Worm (Caenorhabditis elegans) whole organism, L4 larva: ENCODE data around the gene F54H5.5.

Experiments used
- ama-1 ChIP-seq: fragments of 150-350 bp; optimal IDR thresholded peaks from 2 replicates; lab custom pipeline; 2014; ENCODE audit warnings: inconsistent platforms, mixed read lengths
- attf-4 ChIP-seq: sonication (generic microtip); optimal IDR thresholded peaks from 3 replicates; lab custom pipeline; 2017; ENCODE audit warnings: missing biosample characterization, missing genetic modification characterization
- ceh-62 ChIP-seq: sonication (generic microtip); optimal IDR thresholded peaks from 2 replicates; lab custom pipeline; 2017; ENCODE audit warnings: missing biosample characterization, missing genetic modification characterization
- fos-1 ChIP-seq: fragments of 150-350 bp; optimal IDR thresholded peaks from 2 replicates; lab custom pipeline; 2014; ENCODE audit warnings: missing biosample characterization, missing genetic modification characterization
- gei-8 ChIP-seq: fragments of 200-800 bp; sonication (Bioruptor generic); optimal IDR thresholded peaks from 2 replicates; lab custom pipeline; 2018; ENCODE audit warnings: mild to moderate bottlenecking, missing genetic modification characterization, missing compliant biosample characterization
- jun-1 ChIP-seq: fragments of 150-350 bp; optimal IDR thresholded peaks from 2 replicates; lab custom pipeline; 2014; ENCODE audit warnings: missing biosample characterization, missing genetic modification reagents, missing genetic modification characterization
- mxl-3 ChIP-seq: fragments of 200-800 bp; sonication (Bioruptor generic); optimal IDR thresholded peaks from 2 replicates; lab custom pipeline; 2018; ENCODE audit warnings: mild to moderate bottlenecking, missing genetic modification characterization, missing compliant biosample characterization
- nhr-6 ChIP-seq: fragments of 150-350 bp; optimal IDR thresholded peaks from 2 replicates; lab custom pipeline; 2014; ENCODE audit warnings: missing biosample characterization, missing genetic modification characterization
- nhr-77 ChIP-seq: fragments of 150-350 bp; optimal IDR thresholded peaks from 2 replicates; lab custom pipeline; 2014; ENCODE audit warnings: missing biosample characterization, missing genetic modification characterization
- rbr-2 ChIP-seq: sonication (generic microtip); optimal IDR thresholded peaks from 2 replicates; lab custom pipeline; 2016; ENCODE audit warnings: missing genotype, missing genetic modification characterization, missing compliant biosample characterization
- sdz-12 ChIP-seq: fragments of 200-800 bp; sonication (Bioruptor generic); optimal IDR thresholded peaks from 2 replicates; lab custom pipeline; 2018; ENCODE audit warnings: mild to moderate bottlenecking, missing genetic modification characterization, missing compliant biosample characterization
- spr-1 ChIP-seq: sonication (generic microtip); optimal IDR thresholded peaks from 2 replicates; lab custom pipeline; 2016; ENCODE audit warnings: mild to moderate bottlenecking, missing genetic modification characterization, missing compliant biosample characterization
- zag-1 ChIP-seq: fragments of 150-350 bp; optimal IDR thresholded peaks from 2 replicates; lab custom pipeline; 2014; ENCODE audit warnings: missing biosample characterization, missing genetic modification characterization

ce11 chrII:6591000-6591399, 36.1 kb downstream of the F54H5.5 start:
- TF ChIP-seq gei-8 (GFP tag; lab: Kevin White, UChicago) (no peak), nhr-77 (tag; lab: Kevin White, UChicago) (no peak), ceh-62 (tag; lab: Kevin White, UChicago) (no peak), rbr-2 (no peak), spr-1 (tag; lab: Kevin White, UChicago) (no peak), fos-1 (no peak), sdz-12 (GFP tag; lab: Kevin White, UChicago) (no peak), attf-4 (tag; lab: Kevin White, UChicago) (no peak), jun-1 (no peak), mxl-3 (GFP tag; lab: Kevin White, UChicago) (no peak), zag-1 (tag; lab: Kevin White, UChicago) (no peak), nhr-6 (no peak), ama-1 (lab: Kevin White, UChicago) (no peak)
